Fruit fly (Drosophila melanogaster) whole organism, pupa: ENCODE measurements around the gene Hsc70-4.

Experiments
- CG10348 ChIP-seq: fragments of 200-800 bp; sonication (Bioruptor generic); IDR thresholded peaks from 2 replicates; pipeline ENCODE4 v1.3.6; 2022; ENCODE audit warnings: missing biosample characterization, missing genetic modification characterization
- CG12605 ChIP-seq: fragments of 200-800 bp; sonication (Bioruptor generic); IDR thresholded peaks from 2 replicates; pipeline ENCODE4 v1.3.6; 2022; ENCODE audit warnings: missing biosample characterization, missing genetic modification characterization
- CG13204 ChIP-seq: fragments of 200-800 bp; sonication (Bioruptor generic); optimal IDR thresholded peaks from 2 replicates; lab custom pipeline; 2018; ENCODE audit warnings: missing biosample characterization, mild to moderate bottlenecking, missing genetic modification characterization, moderate library complexity
- CG14655 ChIP-seq: fragments of 200-800 bp; sonication (Bioruptor generic); optimal IDR thresholded peaks from 3 replicates; lab custom pipeline; 2017; ENCODE audit warnings: mild to moderate bottlenecking, missing biosample characterization, missing genetic modification reagents, missing genetic modification characterization
- CG15710 ChIP-seq: fragments of 200-800 bp; sonication (Bioruptor generic); optimal IDR thresholded peaks from 2 replicates; lab custom pipeline; 2018; ENCODE audit warnings: missing biosample characterization, mild to moderate bottlenecking, missing genetic modification characterization, moderate library complexity
- CG17806 ChIP-seq: fragments of 200-800 bp; sonication (Bioruptor generic); optimal IDR thresholded peaks from 2 replicates; lab custom pipeline; 2018; ENCODE audit warnings: missing biosample characterization, mild to moderate bottlenecking, missing genetic modification characterization, moderate library complexity
- CG32121 ChIP-seq: fragments of 200-800 bp; sonication (Bioruptor generic); IDR thresholded peaks from 2 replicates; pipeline ENCODE4 v1.3.6; 2022; ENCODE audit warnings: missing biosample characterization, missing genetic modification characterization
- CG34367 ChIP-seq: fragments of 200-800 bp; sonication (Bioruptor generic); optimal IDR thresholded peaks from 2 replicates; lab custom pipeline; 2018; ENCODE audit warnings: missing biosample characterization, mild to moderate bottlenecking, missing genetic modification characterization
- CG4496 ChIP-seq: fragments of 200-800 bp; sonication (Bioruptor generic); IDR thresholded peaks from 3 replicates; pipeline ENCODE4 v1.3.6; 2022; ENCODE audit warnings: missing biosample characterization, missing genetic modification characterization
- CG8159 ChIP-seq: fragments of 200-800 bp; sonication (Bioruptor generic); optimal IDR thresholded peaks from 3 replicates; lab custom pipeline; 2018; ENCODE audit warnings: missing biosample characterization, mild to moderate bottlenecking, missing genetic modification characterization, moderate library complexity
- CG8301 ChIP-seq: fragments of 200-800 bp; sonication (Bioruptor generic); optimal IDR thresholded peaks from 2 replicates; lab custom pipeline; 2018; ENCODE audit warnings: missing biosample characterization, mild to moderate bottlenecking, missing genetic modification characterization
- CG9948 ChIP-seq: fragments of 200-800 bp; sonication (Bioruptor generic); optimal IDR thresholded peaks from 2 replicates; lab custom pipeline; 2018; ENCODE audit warnings: missing biosample characterization, mild to moderate bottlenecking, missing genetic modification characterization, moderate library complexity
- D1 ChIP-seq: fragments of 200-800 bp; sonication (Bioruptor generic); optimal IDR thresholded peaks from 2 replicates; lab custom pipeline; 2018; ENCODE audit warnings: missing biosample characterization, mild to moderate bottlenecking, missing genetic modification characterization, moderate library complexity
- EcR ChIP-seq: fragments of 200-800 bp; sonication (Bioruptor generic); optimal IDR thresholded peaks from 3 replicates; lab custom pipeline; 2019; ENCODE audit warnings: missing biosample characterization, missing genetic modification characterization, mild to moderate bottlenecking, moderate library complexity, missing genetic modification reagents
- Ets98B ChIP-seq: fragments of 200-800 bp; sonication (Bioruptor generic); IDR thresholded peaks from 2 replicates; pipeline ENCODE4 v1.3.6; 2022; ENCODE audit warnings: missing biosample characterization, missing genetic modification characterization
- Pif1A ChIP-seq: fragments of 200-800 bp; sonication (Bioruptor generic); optimal IDR thresholded peaks from 3 replicates; lab custom pipeline; 2016; ENCODE audit warnings: missing biosample characterization, missing genetic modification characterization
- Pif1B ChIP-seq: fragments of 200-800 bp; sonication (Bioruptor generic); optimal IDR thresholded peaks from 3 replicates; lab custom pipeline; 2016; ENCODE audit warnings: missing biosample characterization, missing genetic modification characterization
- Snoo ChIP-seq: fragments of 200-800 bp; sonication (Bioruptor generic); optimal IDR thresholded peaks from 3 replicates; lab custom pipeline; 2017; ENCODE audit warnings: missing biosample characterization, mild to moderate bottlenecking, missing genetic modification characterization, inconsistent platforms
- fd96Ca ChIP-seq: fragments of 200-800 bp; sonication (Bioruptor generic); IDR thresholded peaks from 3 replicates; pipeline ENCODE4 v1.3.6; 2022; ENCODE audit warnings: missing biosample characterization, missing genetic modification characterization
- gl ChIP-seq: fragments of 200-800 bp; sonication (Bioruptor generic); optimal IDR thresholded peaks from 2 replicates; lab custom pipeline; 2018; ENCODE audit warnings: missing biosample characterization, mild to moderate bottlenecking, missing genetic modification characterization
- rn ChIP-seq: fragments of 200-800 bp; sonication (Bioruptor generic); IDR thresholded peaks from 2 replicates; pipeline ENCODE4 v1.3.6; 2022; ENCODE audit warnings: missing biosample characterization, missing genetic modification characterization

Hsc70-4 gene

DNA sequence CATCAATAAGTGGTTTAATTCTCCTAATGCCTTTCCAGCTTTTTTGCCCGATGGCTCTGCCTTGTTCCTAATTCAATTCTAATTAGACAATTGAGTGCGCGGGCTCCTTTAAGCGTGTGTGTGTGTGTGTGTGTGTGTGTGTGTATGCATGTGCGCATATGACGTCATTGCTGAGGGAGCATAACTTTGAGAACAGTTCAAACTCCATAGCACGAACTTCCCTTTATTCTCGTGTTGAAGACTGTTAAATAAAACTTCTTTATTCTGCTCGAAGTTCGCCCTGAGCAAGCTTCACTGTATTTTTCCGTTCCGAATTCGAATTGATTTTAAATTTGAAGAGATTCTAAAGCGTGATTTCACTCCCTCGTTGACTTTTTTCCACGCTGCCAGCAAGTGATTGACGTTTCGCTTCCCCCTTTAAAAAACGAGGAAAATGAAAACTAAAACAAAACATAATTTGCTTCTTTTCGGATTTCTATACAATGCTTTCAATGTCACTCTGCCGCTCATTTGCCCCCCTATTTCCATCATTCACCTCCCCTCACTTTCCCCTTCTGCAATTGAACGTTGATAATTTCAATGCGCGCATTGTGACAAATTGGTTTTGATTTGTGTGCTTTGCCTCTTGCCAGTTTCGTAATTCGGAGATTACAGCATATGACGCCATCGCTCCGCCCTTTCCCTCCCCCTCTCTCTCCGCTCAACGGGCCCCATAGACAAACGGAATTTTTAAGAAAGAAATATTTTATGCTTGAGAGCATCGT lies 49.9 kb downstream of the Hsc70-4 start:
- TF ChIP-seq CG17806 (tag; lab: Kevin White, UChicago): no peak
- TF ChIP-seq Pif1B (GFP tag; lab: Kevin White, UChicago): no peak
- TF ChIP-seq CG32121: no peak
- no peak for TF ChIP-seq Ets98B (GFP tag; lab: Robert Waterston, UW)
- TF ChIP-seq CG12605: no peak
- no peak for TF ChIP-seq CG8159 (tag; lab: Kevin White, UChicago)
- no peak for TF ChIP-seq gl (tag; lab: Kevin White, UChicago)
- no peak for TF ChIP-seq EcR (GFP tag; lab: Kevin White, UChicago)
- TF ChIP-seq CG14655 (GFP tag; lab: Kevin White, UChicago): no peak
- no peak for TF ChIP-seq Snoo
- TF ChIP-seq fd96Ca (GFP tag; lab: Robert Waterston, UW): no peak
- TF ChIP-seq CG13204 (GFP tag; lab: Kevin White, UChicago): no peak
- TF ChIP-seq Pif1A (GFP tag; lab: Kevin White, UChicago): no peak
- TF ChIP-seq CG9948 (tag; lab: Kevin White, UChicago): no peak
- TF ChIP-seq CG10348: no peak
- TF ChIP-seq CG34367 (tag; lab: Kevin White, UChicago): no peak

- TF ChIP-seq D1 (tag; lab: Kevin White, UChicago) (no peak), CG13204 (GFP tag; lab: Kevin White, UChicago) (no peak), Pif1A (GFP tag; lab: Kevin White, UChicago) (peak; percentile 29), gl (tag; lab: Kevin White, UChicago) (no peak), Ets98B (GFP tag; lab: Robert Waterston, UW) (no peak), CG9948 (tag; lab: Kevin White, UChicago) (no peak), CG8301 (no peak), Snoo (peak; percentile 52), CG32121 (no peak), CG14655 (GFP tag; lab: Kevin White, UChicago) (no peak), CG15710 (no peak), rn (GFP tag; lab: Robert Waterston, UW) (no peak), CG34367 (tag; lab: Kevin White, UChicago) (no peak), CG12605 (0 out of 2 replicates have a peak, but pooled peaks have one; percentile 31), CG17806 (tag; lab: Kevin White, UChicago) (no peak), CG4496 (GFP tag; lab: Robert Waterston, UW) (no peak), Pif1B (GFP tag; lab: Kevin White, UChicago) (no peak), CG8159 (tag; lab: Kevin White, UChicago) (no peak), EcR (GFP tag; lab: Kevin White, UChicago) (no peak), fd96Ca (GFP tag; lab: Robert Waterston, UW) (peak; percentile 16; the same call in 1 of the 3 replicates), CG10348 (no peak)
Observed at dm6 chr3R:15293005-15293877, 50.8 kb downstream of the Hsc70-4 start.

DNA sequence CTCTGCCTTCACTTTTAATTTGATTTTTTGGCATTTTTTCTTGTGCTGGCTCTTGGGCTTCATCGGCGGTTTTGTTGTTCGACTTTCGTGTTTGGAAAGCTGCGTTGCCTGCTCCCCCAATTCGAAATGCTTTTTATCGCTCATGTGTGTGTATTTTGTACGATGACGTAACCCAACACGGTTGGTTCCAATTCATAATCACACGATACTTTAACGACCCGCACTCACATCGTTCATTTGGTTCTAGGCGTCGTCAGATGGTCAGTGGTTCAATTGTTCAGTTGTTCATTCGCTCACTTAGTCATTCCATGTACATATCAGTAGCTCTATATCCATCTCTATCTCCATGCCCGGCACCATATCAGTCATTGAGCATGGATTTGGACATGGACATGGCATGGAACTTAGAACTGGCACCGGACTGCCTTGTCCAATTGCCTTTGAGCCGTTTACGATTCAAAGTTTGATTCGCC lies 51.4 kb downstream of the Hsc70-4 start:
- TF ChIP-seq CG13204 (GFP tag; lab: Kevin White, UChicago): no peak
- no peak for TF ChIP-seq CG17806 (tag; lab: Kevin White, UChicago)
- TF ChIP-seq CG34367 (tag; lab: Kevin White, UChicago): no peak
- TF ChIP-seq CG15710: no peak
- no peak for TF ChIP-seq CG9948 (tag; lab: Kevin White, UChicago)
- TF ChIP-seq EcR (GFP tag; lab: Kevin White, UChicago): no peak
- TF ChIP-seq CG32121: no peak
- TF ChIP-seq CG12605: no peak
- TF ChIP-seq Snoo: no peak
- TF ChIP-seq fd96Ca (GFP tag; lab: Robert Waterston, UW): no peak
- no peak for TF ChIP-seq gl (tag; lab: Kevin White, UChicago)
- TF ChIP-seq, all 21 proteins: peak for 0
